Fruit fly (Drosophila melanogaster): Measurements from ENCODE around the gene CG14304.

The CG14304 gene

DNA sequence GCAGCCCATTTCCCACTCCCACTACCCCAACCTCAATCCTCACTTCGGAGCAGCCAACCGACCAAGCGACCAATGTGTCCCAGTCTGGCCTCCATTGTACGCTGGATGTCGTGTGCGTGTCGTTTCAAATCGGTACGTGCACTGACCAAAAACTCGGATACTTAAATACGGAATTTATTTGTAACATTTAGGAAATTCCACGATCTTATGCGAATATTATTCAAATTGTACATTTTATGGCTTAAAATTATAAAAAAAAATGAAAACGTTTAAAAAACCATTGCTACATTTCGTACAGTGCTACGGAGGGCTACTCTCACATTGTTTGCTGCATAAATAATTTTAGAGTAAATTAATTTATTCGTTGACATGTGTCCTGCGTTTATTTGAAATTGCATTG, 3.4 kb upstream of the CG14304 start:
- TF ChIP-seq CG15336 (GFP tag; IDR thresholded peaks at IDR 0.05), result peak; percentile 81
- no peak for TF ChIP-seq ss (GFP tag; optimal IDR thresholded peaks at IDR 0.05)
- no peak for TF ChIP-seq fd85E (GFP tag; optimal IDR thresholded peaks at IDR 0.05)
- TF ChIP-seq Hr4 (GFP tag; optimal IDR thresholded peaks at IDR 0.05), result peak; percentile 82
- peak; percentile 79 for TF ChIP-seq Eip78C (GFP tag)
- peak; percentile 49 for TF ChIP-seq achi (GFP tag; optimal IDR thresholded peaks at IDR 0.05)
- peak; percentile 69 for TF ChIP-seq CG6163 (GFP tag; IDR thresholded peaks at IDR 0.05)
- peak; percentile 47 for TF ChIP-seq svp (GFP tag)
- no peak for TF ChIP-seq Eip75B (GFP tag; optimal IDR thresholded peaks at IDR 0.05)
- peak; percentile 42; the same call in 1 of the 2 replicates for TF ChIP-seq CG11294 (GFP tag; IDR thresholded peaks at IDR 0.05)
- peak; percentile 53 for TF ChIP-seq pdm3 (GFP tag; optimal IDR thresholded peaks at IDR 0.05)
- peak; percentile 1 for TF ChIP-seq cyc (GFP tag; optimal IDR thresholded peaks at IDR 0.05)
- TF ChIP-seq CG3032 (tag; optimal IDR thresholded peaks at IDR 0.05), result no peak
- TF ChIP-seq CG3919 (GFP tag; optimal IDR thresholded peaks at IDR 0.05), result peak; percentile 54
- peak; percentile 1 for TF ChIP-seq Met (GFP tag; optimal IDR thresholded peaks at IDR 0.05)
- no peak for TF ChIP-seq CG6854 (GFP tag; optimal IDR thresholded peaks at IDR 0.05)
- TF ChIP-seq CG1621 (tag; optimal IDR thresholded peaks at IDR 0.05), result no peak
- TF ChIP-seq CG16779 (tag; optimal IDR thresholded peaks at IDR 0.05), result no peak
- peak; percentile 20 for TF ChIP-seq Lpt (GFP tag; optimal IDR thresholded peaks at IDR 0.05)
- peak in 1 of 2 experiments; percentile 48 for TF ChIP-seq salr (GFP tag; optimal IDR thresholded peaks at IDR 0.05)
- TF ChIP-seq Hr38 (GFP tag; optimal IDR thresholded peaks at IDR 0.05), result no peak
- peak; percentile 75 for TF ChIP-seq CG6276 (GFP tag; optimal IDR thresholded peaks at IDR 0.05)
- peak; percentile 10 for TF ChIP-seq CG11762 (GFP tag; optimal IDR thresholded peaks at IDR 0.05; ENCODE audit: insufficient read depth)
- TF ChIP-seq OdsH (GFP tag; optimal IDR thresholded peaks at IDR 0.05), result peak; percentile 49
- TF ChIP-seq CG8119 (GFP tag; IDR thresholded peaks at IDR 0.05), result peak; percentile 83
- no peak for TF ChIP-seq Hr39 (GFP tag; optimal IDR thresholded peaks at IDR 0.05)
- no peak for TF ChIP-seq Sox15 (GFP tag; optimal IDR thresholded peaks at IDR 0.05)
- TF ChIP-seq CG32006 (GFP tag; optimal IDR thresholded peaks at IDR 0.05), result peak; percentile 73
- no peak for TF ChIP-seq fkh (GFP tag; optimal IDR thresholded peaks at IDR 0.05)
- TF ChIP-seq net (GFP tag; optimal IDR thresholded peaks at IDR 0.05), result peak; percentile 38
- no peak for TF ChIP-seq Eip93F (GFP tag; optimal IDR thresholded peaks at IDR 0.05)
- peak; percentile 26 for TF ChIP-seq CG10631 (GFP tag; optimal IDR thresholded peaks at IDR 0.05)
- TF ChIP-seq eg (GFP tag; IDR thresholded peaks at IDR 0.05), result peak; percentile 74
- TF ChIP-seq CG8319 (GFP tag; optimal IDR thresholded peaks at IDR 0.05), result no peak
- peak; percentile 13 for TF ChIP-seq Sox14 (GFP tag; optimal IDR thresholded peaks at IDR 0.05)
- TF ChIP-seq CG4318 (GFP tag; optimal IDR thresholded peaks at IDR 0.05), result peak; percentile 53
- peak; percentile 32 for TF ChIP-seq acj6 (GFP tag; optimal IDR thresholded peaks at IDR 0.05)
- TF ChIP-seq Gug (GFP tag; IDR thresholded peaks at IDR 0.05), result peak; percentile 39; the same call in 1 of the 2 replicates

dm6 chr3R:18619451-18619942, 1.6 kb downstream of the CG14304 start:
- TF ChIP-seq Sox14 (GFP tag; optimal IDR thresholded peaks at IDR 0.05) (peak; percentile 5), CG6276 (GFP tag; optimal IDR thresholded peaks at IDR 0.05) (peak; percentile 13), CG32006 (GFP tag; optimal IDR thresholded peaks at IDR 0.05) (peak; percentile 74), Hr4 (GFP tag; optimal IDR thresholded peaks at IDR 0.05) (peak; percentile 65), CG8119 (GFP tag; IDR thresholded peaks at IDR 0.05) (peak; percentile 43; the same call in 1 of the 3 replicates), Eip78C (GFP tag) (peak; percentile 67), CG9139 (GFP tag; optimal IDR thresholded peaks at IDR 0.05) (no peak), Gug (GFP tag; IDR thresholded peaks at IDR 0.05) (no peak), salr (GFP tag; optimal IDR thresholded peaks at IDR 0.05) (peak in 1 of 2 experiments; percentile 52), OdsH (GFP tag; optimal IDR thresholded peaks at IDR 0.05) (peak; percentile 5), CG10631 (GFP tag; optimal IDR thresholded peaks at IDR 0.05) (no peak), CG4318 (GFP tag; optimal IDR thresholded peaks at IDR 0.05) (peak; percentile 43), CG15336 (GFP tag; IDR thresholded peaks at IDR 0.05) (peak; percentile 38; the same call in 1 of the 2 replicates)
